Worm (Caenorhabditis elegans) whole organism, midembryonic: ENCODE measurements around the gene mfsd-13.2.

Source experiments
- T22C8.4 ChIP-seq: fragments of 200-800 bp; sonication (Bioruptor generic); IDR thresholded peaks from 2 replicates; pipeline ENCODE4 v1.3.6; 2022; ENCODE audit warnings: missing genetic modification characterization, missing compliant biosample characterization
- cog-1 ChIP-seq: sonication (generic microtip); optimal IDR thresholded peaks from 2 replicates; lab custom pipeline; 2016; ENCODE audit warnings: missing genetic modification characterization, missing compliant biosample characterization
- flt-1 ChIP-seq: fragments of 200-800 bp; sonication (Bioruptor generic); IDR thresholded peaks from 2 replicates; pipeline ENCODE4 v1.3.6; 2022; ENCODE audit warnings: missing genetic modification characterization, missing compliant biosample characterization
- klf-2 ChIP-seq: fragments of 200-800 bp; sonication (Bioruptor generic); conservative IDR thresholded peaks from 2 replicates; pipeline ENCODE4 v1.3.6; 2022; ENCODE audit warnings: missing genetic modification reagents, missing genetic modification characterization, missing compliant biosample characterization
- med-1 ChIP-seq: sonication (generic microtip); optimal IDR thresholded peaks from 2 replicates; lab custom pipeline; 2017; ENCODE audit warnings: missing genetic modification characterization, mild to moderate bottlenecking, missing compliant biosample characterization, antibody characterized with exemption, missing genetic modification reagents; ENCODE audit not compliant: insufficient read depth
- ztf-23 ChIP-seq: fragments of 200-800 bp; sonication (Bioruptor generic); IDR thresholded peaks from 2 replicates; pipeline ENCODE4 v1.3.6; 2022; ENCODE audit warnings: missing genetic modification reagents, missing genetic modification characterization, missing compliant biosample characterization
- ztf-29 ChIP-seq: fragments of 200-800 bp; sonication (Bioruptor generic); IDR thresholded peaks from 2 replicates; pipeline ENCODE4 v1.3.6; 2022; ENCODE audit warnings: missing genetic modification reagents, missing genetic modification characterization, missing compliant biosample characterization

DNA sequence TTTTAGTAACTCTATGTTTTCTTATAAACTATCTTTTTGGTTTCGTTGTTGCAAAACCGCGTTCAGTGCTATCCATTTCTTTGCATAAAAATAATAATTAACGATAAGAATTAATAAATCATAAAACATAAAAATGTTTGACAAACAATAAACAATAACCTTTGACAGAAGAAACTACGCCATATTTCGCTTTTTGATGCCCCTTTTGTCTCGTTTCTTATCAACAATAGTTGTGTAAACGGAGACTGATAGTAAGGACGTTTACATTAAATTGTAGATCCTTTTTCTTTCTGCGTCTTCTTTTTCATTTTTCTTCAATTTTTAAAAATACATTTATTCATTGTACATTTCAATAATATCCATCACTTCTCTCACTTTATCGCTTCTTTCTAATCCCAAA lies 26.6 kb downstream of the mfsd-13.2 start:
- no peak for TF ChIP-seq ztf-23 (GFP tag; lab: Robert Waterston, UW)
- TF ChIP-seq flt-1 (GFP tag; lab: Robert Waterston, UW), result no peak
- no peak for TF ChIP-seq T22C8.4
- TF ChIP-seq klf-2 (GFP tag; lab: Robert Waterston, UW), result no peak
- no peak for TF ChIP-seq med-1
- TF ChIP-seq cog-1 (tag; lab: Kevin White, UChicago), result no peak
- no peak for TF ChIP-seq ztf-29
